Worm (Caenorhabditis elegans) whole organism, L1 larva: ENCODE data around the gene T02B11.3.
A peak's percentile ranks its signal among the peaks of the same experiment; 100 is the strongest.

ENCODE experiments used
- C34B4.2 ChIP-seq: sonication (generic microtip); optimal IDR thresholded peaks from 2 replicates; lab custom pipeline; 2017; ENCODE audit warnings: mild to moderate bottlenecking, missing genetic modification characterization, missing compliant biosample characterization
- Y116A8C.19 ChIP-seq: sonication (generic microtip); optimal IDR thresholded peaks from 2 replicates; lab custom pipeline; 2016; ENCODE audit warnings: missing compliant biosample characterization, missing genetic modification characterization, borderline replicate concordance
- alr-1 ChIP-seq: fragments of 200-800 bp; sonication (Bioruptor generic); optimal IDR thresholded peaks from 2 replicates; lab custom pipeline; 2018; ENCODE audit warnings: borderline replicate concordance, mild to moderate bottlenecking, missing genetic modification characterization, missing compliant biosample characterization
- ceh-63 ChIP-seq: fragments of 200-800 bp; sonication (Bioruptor generic); optimal IDR thresholded peaks from 2 replicates; lab custom pipeline; 2018; ENCODE audit warnings: mild to moderate bottlenecking, missing genetic modification characterization, missing compliant biosample characterization
- ces-1 ChIP-seq: fragments of 150-350 bp; optimal IDR thresholded peaks from 2 replicates; lab custom pipeline; 2014; ENCODE audit warnings: missing biosample characterization, missing genetic modification reagents, missing genetic modification characterization
- egl-13 ChIP-seq: sonication (generic microtip); optimal IDR thresholded peaks from 2 replicates; lab custom pipeline; 2016; ENCODE audit warnings: missing genotype, missing genetic modification reagents, missing genetic modification characterization, missing compliant biosample characterization
- ets-5 ChIP-seq: fragments of 200-800 bp; sonication (Bioruptor generic); IDR thresholded peaks from 2 replicates; pipeline ENCODE4 v1.3.6; 2022; ENCODE audit warnings: missing genetic modification characterization, missing compliant biosample characterization
- fkh-10 ChIP-seq: sonication (generic microtip); optimal IDR thresholded peaks from 2 replicates; lab custom pipeline; 2017; ENCODE audit warnings: missing biosample characterization, missing genetic modification reagents, missing genetic modification characterization
- hlh-4 ChIP-seq: sonication (generic microtip); optimal IDR thresholded peaks from 2 replicates; lab custom pipeline; 2016; ENCODE audit warnings: mild to moderate bottlenecking, missing genetic modification characterization, missing compliant biosample characterization
- hpl-2 ChIP-seq: fragments of 150-350 bp; optimal IDR thresholded peaks from 2 replicates; lab custom pipeline; 2014; ENCODE audit warnings: missing biosample characterization, missing genetic modification reagents, missing genetic modification characterization
- irx-1 ChIP-seq: sonication (generic microtip); optimal IDR thresholded peaks from 2 replicates; lab custom pipeline; 2016; ENCODE audit warnings: missing genetic modification characterization, missing compliant biosample characterization
- lin-13 ChIP-seq: fragments of 150-350 bp; optimal IDR thresholded peaks from 2 replicates; lab custom pipeline; 2014; ENCODE audit warnings: missing biosample characterization, missing genetic modification reagents, missing genetic modification characterization
- lin-14 ChIP-seq: fragments of 200-800 bp; sonication (Bioruptor generic); optimal IDR thresholded peaks from 2 replicates; lab custom pipeline; 2018; ENCODE audit warnings: mild to moderate bottlenecking, missing genetic modification characterization, moderate library complexity, missing compliant biosample characterization
- lin-15B ChIP-seq: fragments of 150-350 bp; sonication (generic microtip); optimal IDR thresholded peaks from 3 replicates; lab custom pipeline; 2014; ENCODE audit warnings: missing biosample characterization, missing genetic modification characterization
- lir-3 ChIP-seq: sonication (generic microtip); optimal IDR thresholded peaks from 2 replicates; lab custom pipeline; 2016; ENCODE audit warnings: mild to moderate bottlenecking, missing genetic modification characterization, moderate library complexity, missing compliant biosample characterization; ENCODE audit not compliant: poor library complexity
- lsy-2 ChIP-seq, 2 experiments: fragments of 150-350 bp; optimal IDR thresholded peaks; 2 replicates each; lab custom pipeline; 2014; ENCODE audit warnings: missing biosample characterization in 2 of 2, missing genetic modification characterization in 2 of 2
- mdl-1 ChIP-seq, 2 experiments: fragments of 150-350 bp; optimal IDR thresholded peaks; 2 replicates each; lab custom pipeline; 2014 to 2017; ENCODE audit warnings: missing biosample characterization in 2 of 2, missing genetic modification characterization in 2 of 2, inconsistent platforms in 1 of 2
- nhr-12 ChIP-seq: sonication (generic microtip); optimal IDR thresholded peaks from 2 replicates; lab custom pipeline; 2017; ENCODE audit warnings: missing biosample characterization, missing genetic modification characterization
- nhr-76 ChIP-seq: sonication (generic microtip); optimal IDR thresholded peaks from 2 replicates; lab custom pipeline; 2017; ENCODE audit warnings: missing biosample characterization, missing genetic modification characterization
- nhr-77 ChIP-seq: fragments of 150-350 bp; optimal IDR thresholded peaks from 2 replicates; lab custom pipeline; 2014; ENCODE audit warnings: missing biosample characterization, missing genetic modification characterization
- nhr-84 ChIP-seq: sonication (generic microtip); optimal IDR thresholded peaks from 2 replicates; lab custom pipeline; 2017; ENCODE audit warnings: missing biosample characterization, missing genetic modification characterization
- nhr-90 ChIP-seq: sonication (generic microtip); optimal IDR thresholded peaks from 2 replicates; lab custom pipeline; 2016; ENCODE audit warnings: mild to moderate bottlenecking, missing genetic modification characterization, missing compliant biosample characterization; ENCODE audit not compliant: poor library complexity
- pag-3 ChIP-seq: sonication (generic microtip); optimal IDR thresholded peaks from 2 replicates; lab custom pipeline; 2017; ENCODE audit warnings: missing genetic modification characterization, mild to moderate bottlenecking, missing compliant biosample characterization, antibody characterized with exemption, borderline replicate concordance; ENCODE audit not compliant: insufficient read depth
- pax-3 ChIP-seq: fragments of 200-800 bp; sonication (Bioruptor generic); optimal IDR thresholded peaks from 2 replicates; lab custom pipeline; 2018; ENCODE audit warnings: mild to moderate bottlenecking, missing genetic modification characterization, moderate library complexity, missing compliant biosample characterization
- snpc-4 ChIP-seq: fragments of 150-350 bp; optimal IDR thresholded peaks from 2 replicates; lab custom pipeline; 2014; ENCODE audit warnings: missing biosample characterization, missing genetic modification characterization
- sptf-1 ChIP-seq: fragments of 150-350 bp; optimal IDR thresholded peaks from 2 replicates; lab custom pipeline; 2014; ENCODE audit warnings: missing biosample characterization, missing genetic modification characterization
- sup-37 ChIP-seq: fragments of 200-800 bp; sonication (Bioruptor generic); optimal IDR thresholded peaks from 2 replicates; lab custom pipeline; 2018; ENCODE audit warnings: mild to moderate bottlenecking, missing genetic modification characterization, missing compliant biosample characterization
- tbx-2 ChIP-seq: sonication (generic microtip); optimal IDR thresholded peaks from 2 replicates; lab custom pipeline; 2016; ENCODE audit warnings: missing genetic modification characterization, missing compliant biosample characterization
- tlp-1 ChIP-seq: fragments of 150-350 bp; optimal IDR thresholded peaks from 2 replicates; lab custom pipeline; 2014; ENCODE audit warnings: missing biosample characterization, missing genetic modification characterization
- unc-130 ChIP-seq: fragments of 150-350 bp; optimal IDR thresholded peaks from 2 replicates; lab custom pipeline; 2017; ENCODE audit warnings: missing biosample characterization, missing genetic modification characterization, inconsistent platforms
- unc-86 ChIP-seq: sonication (generic microtip); optimal IDR thresholded peaks from 2 replicates; lab custom pipeline; 2016; ENCODE audit warnings: missing genetic modification characterization, missing compliant biosample characterization
- unc-98 ChIP-seq: fragments of 200-800 bp; sonication (Bioruptor generic); IDR thresholded peaks from 2 replicates; pipeline ENCODE4 v1.3.6; 2022; ENCODE audit warnings: missing genetic modification characterization, missing compliant biosample characterization
- ztf-11 ChIP-seq, 2 experiments: sonication (generic microtip); optimal IDR thresholded peaks; 2 replicates each; lab custom pipeline; 2016 to 2017; ENCODE audit warnings: missing genetic modification characterization in 2 of 2, missing biosample characterization in 1 of 2, missing compliant biosample characterization in 1 of 2
- ztf-4 ChIP-seq: fragments of 150-350 bp; optimal IDR thresholded peaks from 2 replicates; lab custom pipeline; 2014; ENCODE audit warnings: missing biosample characterization, missing genetic modification characterization

Gene T02B11.3

ce11 chrV:871029-871428, 4.4 kb upstream of the T02B11.3 start, which contains the start of gene T02B11.4:
Gene T02B11.4, minus strand, starts transcription at chrV:871129.
- TF ChIP-seq nhr-12 (tag; lab: Kevin White, UChicago) (no peak), tlp-1 (tag; lab: Kevin White, UChicago) (no peak)

- TF ChIP-seq lin-15B (no peak), snpc-4 (tag; lab: Kevin White, UChicago) (peak; percentile 91)
Measured at ce11 chrV:858841-859456, 7.7 kb downstream of the T02B11.3 start.

ce11 chrV:856549-856948, 10.1 kb downstream of the T02B11.3 start, which contains the start of gene K09C6.2:
Gene K09C6.2, plus strand, starts transcription at chrV:856849.
- TF ChIP-seq alr-1 (tag; lab: Kevin White, UChicago) (no peak), ztf-4 (tag; lab: Kevin White, UChicago) (no peak), lsy-2 (tag; optimal IDR thresholded peaks at IDR 0.05; lab: Kevin White, UChicago) (no peak), ces-1 (no peak), irx-1 (tag; lab: Kevin White, UChicago) (no peak), mdl-1 (tag; optimal IDR thresholded peaks at IDR 0.05; lab: Kevin White, UChicago) (no peak), ztf-11 (tag; optimal IDR thresholded peaks at IDR 0.05; lab: Kevin White, UChicago) (no peak), unc-130 (no peak), lir-3 (tag; lab: Kevin White, UChicago) (no peak), Y116A8C.19 (no peak), snpc-4 (tag; lab: Kevin White, UChicago) (no peak), egl-13 (tag; lab: Kevin White, UChicago) (no peak), tlp-1 (tag; lab: Kevin White, UChicago) (no peak), pag-3 (tag; lab: Kevin White, UChicago) (no peak), fkh-10 (GFP tag; lab: Kevin White, UChicago) (no peak)
- TF ChIP-seq, all 84 proteins: peak for 0

- TF ChIP-seq nhr-84 (tag; lab: Kevin White, UChicago) (no peak), pax-3 (tag; lab: Kevin White, UChicago) (no peak), sup-37 (GFP tag; lab: Kevin White, UChicago) (no peak), unc-86 (tag; lab: Kevin White, UChicago) (no peak), lir-3 (tag; lab: Kevin White, UChicago) (no peak), C34B4.2 (tag; lab: Kevin White, UChicago) (no peak), nhr-76 (no peak), lin-13 (GFP tag; lab: Kevin White, UChicago) (no peak), lin-14 (GFP tag; lab: Kevin White, UChicago) (no peak), nhr-90 (tag; lab: Kevin White, UChicago) (no peak), alr-1 (tag; lab: Kevin White, UChicago) (no peak), hlh-4 (no peak), unc-98 (GFP tag; lab: Robert Waterston, UW) (no peak), ets-5 (no peak), ceh-63 (GFP tag; lab: Kevin White, UChicago) (no peak), mdl-1 (tag; optimal IDR thresholded peaks at IDR 0.05; lab: Kevin White, UChicago) (no peak), sptf-1 (tag; lab: Kevin White, UChicago) (no peak), hpl-2 (GFP tag; lab: Kevin White, UChicago) (no peak), nhr-77 (tag; lab: Kevin White, UChicago) (no peak), tbx-2 (tag; lab: Kevin White, UChicago) (no peak)
Measured at ce11 chrV:854966-855365, 11.7 kb downstream of the T02B11.3 start, which contains the start of gene K09C6.9. Gene K09C6.9, minus strand, starts transcription at chrV:855066.
